Worm (Caenorhabditis elegans): ENCODE data around the gene T03G6.7.

Gene T03G6.7

DNA sequence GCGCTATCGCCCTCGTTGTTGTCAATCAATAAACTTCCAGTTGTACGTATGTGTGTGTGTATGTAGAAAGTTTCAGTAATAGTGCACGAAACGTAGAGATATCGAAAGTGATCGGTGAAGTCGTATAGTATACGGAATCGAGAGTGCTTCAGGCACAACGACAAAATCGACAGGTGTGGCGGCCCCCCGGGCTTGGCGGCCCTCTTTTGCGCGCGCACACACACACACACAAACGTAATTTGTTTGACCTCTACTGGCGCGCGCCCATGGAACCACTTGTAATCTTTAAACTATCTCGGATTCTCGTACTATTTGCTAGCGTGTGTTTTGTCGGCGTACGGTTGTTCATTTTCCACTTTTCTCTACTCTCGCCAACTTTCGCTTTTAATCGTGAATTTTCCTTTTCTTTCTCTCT lies 2.2 kb upstream of the T03G6.7 start (continued):
- TF ChIP-seq zip-4 (GFP tag; optimal IDR thresholded peaks at IDR 0.05) (no peak), vab-15 (tag; optimal IDR thresholded peaks at IDR 0.05) (no peak), lin-13 (GFP tag; optimal IDR thresholded peaks at IDR 0.05) (peak; percentile 14), nhr-77 (tag; optimal IDR thresholded peaks at IDR 0.05) (peak; percentile 81), nhr-85 (tag) (peak; percentile 96), pax-3 (tag; optimal IDR thresholded peaks at IDR 0.05) (no peak), unc-62 (GFP tag; optimal IDR thresholded peaks at IDR 0.05) (no peak), swsn-7 (tag; optimal IDR thresholded peaks at IDR 0.05) (peak; percentile 73), sox-4 (tag; optimal IDR thresholded peaks at IDR 0.05) (no peak), fkh-4 (tag; optimal IDR thresholded peaks at IDR 0.05; ENCODE audit: borderline replicate concordance) (no peak), nhr-12 (tag; optimal IDR thresholded peaks at IDR 0.05) (no peak), ztf-4 (tag; optimal IDR thresholded peaks at IDR 0.05) (peak; percentile 40), fos-1 (tag; optimal IDR thresholded peaks at IDR 0.05) (no peak), dpl-1 (GFP tag; optimal IDR thresholded peaks at IDR 0.05) (peak; percentile 30 to 42 (median 38)), efl-3 (GFP tag; optimal IDR thresholded peaks at IDR 0.05) (no peak), nhr-20 (tag; optimal IDR thresholded peaks at IDR 0.05) (peak; percentile 88), aly-2 (tag; optimal IDR thresholded peaks at IDR 0.05) (no peak), fkh-10 (GFP tag; optimal IDR thresholded peaks at IDR 0.05) (no peak), lir-3 (tag; optimal IDR thresholded peaks at IDR 0.05; ENCODE audit: poor library complexity) (no peak), nhr-84 (tag; optimal IDR thresholded peaks at IDR 0.05) (peak; percentile 8), lin-39 (tag; optimal IDR thresholded peaks at IDR 0.05) (no peak), nhr-47 (tag; optimal IDR thresholded peaks at IDR 0.05) (peak; percentile 53), hlh-4 (tag; optimal IDR thresholded peaks at IDR 0.05) (no peak), dsc-1 (tag; optimal IDR thresholded peaks at IDR 0.05) (no peak), tlp-1 (tag; optimal IDR thresholded peaks at IDR 0.05) (no peak), ces-1 (GFP tag; optimal IDR thresholded peaks at IDR 0.05) (no peak), ceh-82 (tag; optimal IDR thresholded peaks at IDR 0.05) (peak; percentile 13 to 21 (median 20)), nhr-71 (tag; optimal IDR thresholded peaks at IDR 0.05) (peak; percentile 85), jun-1 (tag; optimal IDR thresholded peaks at IDR 0.05) (peak; percentile 42), skn-1 (tag; optimal IDR thresholded peaks at IDR 0.05) (peak; percentile 83)

DNA sequence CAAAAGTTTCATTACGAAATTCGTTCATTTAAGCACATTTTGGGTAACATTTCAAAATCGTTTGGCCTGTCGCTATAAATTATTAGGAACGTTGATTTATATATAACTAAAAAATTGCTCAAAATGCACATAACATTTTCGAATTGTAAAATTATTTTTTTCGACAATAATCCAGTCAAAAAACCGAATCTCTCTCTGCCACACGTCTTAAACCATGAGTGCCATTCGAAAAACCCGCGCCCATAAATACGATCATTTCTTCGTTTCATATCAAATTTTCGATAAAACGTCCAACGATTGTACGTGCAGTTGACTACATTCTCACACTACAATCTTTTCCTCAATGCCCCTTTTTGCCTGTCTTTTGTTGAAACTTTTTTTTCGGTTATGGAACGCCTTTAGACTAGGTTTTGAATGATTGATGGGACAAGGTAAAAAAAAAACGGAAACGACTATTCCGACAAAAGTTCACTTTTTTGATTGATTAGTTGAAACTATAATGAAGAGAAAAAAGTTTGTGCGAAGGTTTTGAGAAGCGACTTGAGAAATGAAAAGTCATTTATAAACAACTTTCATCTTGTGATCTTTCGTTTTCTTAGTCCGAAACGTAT lies 1.1 kb upstream of the T03G6.7 start:
- TF ChIP-seq mdl-1 (tag; optimal IDR thresholded peaks at IDR 0.05) (peak in 1 of 2 experiments; percentile 4), pag-3 (tag; optimal IDR thresholded peaks at IDR 0.05; ENCODE audit: borderline replicate concordance, insufficient read depth) (peak; percentile 8), nhr-237 (tag; optimal IDR thresholded peaks at IDR 0.05) (no peak), nhr-20 (tag; optimal IDR thresholded peaks at IDR 0.05) (peak; percentile 39), nhr-71 (tag; optimal IDR thresholded peaks at IDR 0.05) (no peak), lsy-2 (tag; optimal IDR thresholded peaks at IDR 0.05) (peak in 1 of 2 experiments; percentile 11), unc-62 (GFP tag; optimal IDR thresholded peaks at IDR 0.05) (no peak), nhr-12 (tag; optimal IDR thresholded peaks at IDR 0.05) (no peak), blmp-1 (tag; optimal IDR thresholded peaks at IDR 0.05) (peak; percentile 60), lin-14 (GFP tag; optimal IDR thresholded peaks at IDR 0.05) (peak; percentile 35), lin-35 (GFP tag; optimal IDR thresholded peaks at IDR 0.05) (peak in 1 of 2 experiments; percentile 7), elt-3 (tag; optimal IDR thresholded peaks at IDR 0.05) (peak in 1 of 6 experiments; percentile 34)

Data from whole organism, L1 larva.